Worm (Caenorhabditis elegans): ENCODE measurements around the gene str-35.

str-35 gene

ce11 chrV:4489893-4490292 is 15.2 kb downstream of the str-35 start:
- TF ChIP-seq unc-62 (GFP tag; optimal IDR thresholded peaks at IDR 0.05), result no peak

ce11 chrV:4491273-4492094 is 16.8 kb downstream of the str-35 start:
- TF ChIP-seq unc-62 (GFP tag; optimal IDR thresholded peaks at IDR 0.05), result no peak

DNA sequence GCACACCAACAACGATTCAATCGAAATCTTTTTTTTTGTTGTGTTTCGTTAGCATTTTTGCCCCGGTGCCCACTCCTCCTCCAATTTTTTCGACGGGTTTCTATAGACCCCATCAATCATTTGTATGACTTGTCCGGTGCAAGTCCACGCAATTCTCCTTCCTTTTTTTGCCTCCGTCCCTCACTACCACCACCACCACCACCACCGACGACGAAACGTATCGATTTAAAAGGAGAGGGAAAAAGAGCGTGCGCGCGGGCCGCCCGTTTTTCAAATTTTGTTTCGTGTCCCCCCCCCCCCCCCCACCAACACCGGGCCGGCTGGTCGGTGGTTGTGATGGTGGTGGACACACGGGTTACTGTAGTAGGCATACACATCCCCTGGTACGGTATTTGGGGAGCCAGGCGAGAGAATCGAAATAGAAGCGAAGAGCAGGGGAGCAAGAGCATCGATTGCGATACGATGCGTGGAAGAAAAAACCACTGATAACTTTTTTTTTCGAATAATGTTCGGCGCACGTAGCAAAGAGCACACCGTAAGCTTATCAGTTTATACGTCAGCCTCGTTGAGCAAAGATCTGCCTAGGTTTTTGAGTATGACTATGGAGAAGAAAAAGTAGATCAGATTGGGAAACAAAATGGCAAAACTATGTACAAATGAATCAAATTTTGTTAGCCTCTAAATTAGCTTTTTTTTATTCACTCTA is 20.6 kb downstream of the str-35 start:
- no peak for TF ChIP-seq unc-62 (GFP tag; optimal IDR thresholded peaks at IDR 0.05)

ce11 chrV:4496104-4496586 is 21.5 kb downstream of the str-35 start:
- TF ChIP-seq unc-62 (GFP tag; optimal IDR thresholded peaks at IDR 0.05), result no peak

DNA sequence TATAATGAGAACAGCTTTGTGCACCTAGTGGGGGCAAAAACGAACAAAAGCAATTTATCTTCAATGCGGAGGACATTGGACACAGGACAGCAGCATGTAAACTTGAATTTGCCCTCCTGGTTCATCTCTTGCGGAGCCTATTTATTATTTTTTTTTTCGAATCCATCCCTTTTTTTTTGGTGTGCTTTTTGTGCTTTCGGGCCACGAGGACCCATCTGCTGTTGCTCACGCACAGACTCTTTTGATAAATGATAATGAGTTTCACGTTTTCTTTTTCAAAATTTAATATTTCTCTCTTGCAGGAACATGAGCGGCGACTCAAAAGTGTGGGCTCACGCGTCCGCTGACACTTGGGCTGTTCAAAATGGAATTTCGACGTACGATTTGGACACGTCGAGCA is 22.5 kb downstream of the str-35 start, which contains the start of gene unc-62:
unc-62 (plus strand) TSS at position 301 of the 400 bp plus-strand sequence.
- no peak for TF ChIP-seq unc-62 (GFP tag; optimal IDR thresholded peaks at IDR 0.05)

DNA sequence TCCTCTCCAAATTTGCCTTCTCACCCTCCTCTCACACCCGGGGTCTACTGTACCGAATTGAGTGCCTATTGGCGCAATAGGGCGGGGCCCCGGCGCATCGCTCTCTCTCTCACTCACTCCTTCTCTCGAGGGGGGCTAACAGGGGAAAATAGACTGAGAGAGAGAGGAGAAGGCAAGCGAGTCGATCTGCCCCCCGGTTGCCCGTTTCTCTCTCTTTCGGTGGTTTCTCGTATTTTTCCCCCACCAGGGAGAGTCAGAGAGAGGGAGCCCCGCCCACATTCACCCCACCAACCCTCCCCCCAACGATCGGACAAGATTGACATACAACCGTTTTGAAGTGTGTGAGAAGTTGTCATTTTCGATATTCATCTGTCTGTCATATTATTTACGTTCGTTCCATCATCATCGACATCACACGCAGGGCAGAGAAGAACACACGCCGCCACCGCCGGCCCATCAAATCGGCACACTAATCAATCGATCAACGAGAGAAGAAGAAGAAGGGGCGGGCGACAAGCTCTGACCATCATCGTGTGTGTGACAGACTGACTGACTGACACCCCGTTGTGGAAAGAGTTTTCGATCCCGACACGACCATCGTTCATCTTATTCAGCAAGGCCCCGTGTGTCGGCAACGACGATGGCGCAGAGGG is 24.6 kb downstream of the str-35 start:
- peak; percentile 67 for TF ChIP-seq unc-62 (GFP tag; optimal IDR thresholded peaks at IDR 0.05)

- TF ChIP-seq unc-62 (GFP tag; optimal IDR thresholded peaks at IDR 0.05), result no peak
These were observed 26.1 kb downstream of the str-35 start for ce11 chrV:4500709-4501108.

ce11 chrV:4501974-4502373 is 27.3 kb downstream of the str-35 start:
- no peak for TF ChIP-seq unc-62 (GFP tag; optimal IDR thresholded peaks at IDR 0.05)

ce11 chrV:4502624-4503023 is 28.0 kb downstream of the str-35 start:
- no peak for TF ChIP-seq unc-62 (GFP tag; optimal IDR thresholded peaks at IDR 0.05)

- TF ChIP-seq unc-62 (GFP tag; optimal IDR thresholded peaks at IDR 0.05), result no peak
These were observed 29.3 kb downstream of the str-35 start for ce11 chrV:4503868-4504365.

DNA sequence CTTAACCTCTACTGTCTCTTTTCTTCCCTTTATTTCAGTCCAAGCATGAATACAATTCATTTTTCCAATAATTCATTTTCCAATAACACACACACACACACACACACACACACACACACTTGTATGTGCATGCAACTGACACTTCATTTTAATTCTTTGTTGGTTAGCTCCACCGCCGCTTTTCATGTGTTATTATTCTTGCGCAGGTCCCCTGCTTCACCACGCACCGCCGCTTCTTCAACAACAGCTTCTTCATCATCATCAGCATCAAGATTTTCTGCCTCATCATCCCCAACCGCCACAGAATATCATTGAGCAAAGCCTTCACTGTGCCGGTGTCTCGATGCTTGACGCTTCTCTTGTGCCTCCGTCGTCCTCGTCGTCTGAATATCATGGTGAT is 29.8 kb downstream of the str-35 start:
- no peak for TF ChIP-seq unc-62 (GFP tag; optimal IDR thresholded peaks at IDR 0.05)

DNA sequence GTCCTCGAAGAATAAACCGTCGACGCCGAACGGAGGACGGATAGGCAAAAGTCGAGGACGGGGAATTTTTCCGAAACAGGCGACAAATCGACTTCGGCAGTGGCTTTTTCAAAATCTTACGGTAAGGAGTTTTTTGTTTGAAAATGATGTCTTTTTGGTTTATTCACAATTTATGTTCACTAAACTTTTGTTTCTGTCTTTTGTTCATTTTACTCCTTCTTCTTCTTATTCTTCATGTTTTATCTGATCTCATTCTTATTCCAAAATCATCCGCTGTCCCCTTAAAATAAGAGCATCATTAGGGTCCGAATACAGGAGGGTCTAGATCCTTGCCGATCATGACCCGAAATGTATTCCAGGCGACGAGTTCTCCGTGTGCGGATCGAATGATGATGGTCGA is 30.4 kb downstream of the str-35 start:
- TF ChIP-seq unc-62 (GFP tag; optimal IDR thresholded peaks at IDR 0.05), result no peak

ce11 chrV:4505408-4506270 is 31.0 kb downstream of the str-35 start:
- no peak for TF ChIP-seq unc-62 (GFP tag; optimal IDR thresholded peaks at IDR 0.05)

- no peak for TF ChIP-seq unc-62 (GFP tag; optimal IDR thresholded peaks at IDR 0.05)
These were observed 32.0 kb downstream of the str-35 start for ce11 chrV:4506681-4507080.

ce11 chrV:4507129-4507528 is 32.5 kb downstream of the str-35 start:
- no peak for TF ChIP-seq unc-62 (GFP tag; optimal IDR thresholded peaks at IDR 0.05)

Measured in whole organism, dauer.